Fruit fly (Drosophila melanogaster): ENCODE results near the gene CG15353.

The CG15353 gene

dm6 chr2L:1959420-1959819, 47.6 kb downstream of the CG15353 start:
- TF ChIP-seq OdsH (GFP tag; optimal IDR thresholded peaks at IDR 0.05) (peak; percentile 0), Sp1 (GFP tag; optimal IDR thresholded peaks at IDR 0.05) (peak; percentile 22), lola (GFP tag; optimal IDR thresholded peaks at IDR 0.05) (no peak), Vsx2 (GFP tag; optimal IDR thresholded peaks at IDR 0.05; ENCODE audit: partially characterized antibody) (no peak)

Data from whole organism, wandering third instar larva.